Fruit fly (Drosophila melanogaster) whole organism, embryonic: ENCODE measurements around the gene bnl.

Experiments used
- Ada2b ChIP-seq: fragments of 200-800 bp; sonication (Bioruptor generic); IDR thresholded peaks from 2 replicates; pipeline ENCODE4 v1.3.6; 2022; ENCODE audit warnings: missing biosample characterization, missing genetic modification characterization
- Atf3 ChIP-seq: fragments of 200-800 bp; sonication (Bioruptor generic); optimal IDR thresholded peaks from 3 replicates; lab custom pipeline; 2016; ENCODE audit warnings: missing biosample characterization, missing genetic modification characterization
- CG10267 ChIP-seq: fragments of 200-800 bp; sonication (Bioruptor generic); optimal IDR thresholded peaks from 2 replicates; lab custom pipeline; 2018; ENCODE audit warnings: missing biosample characterization, mild to moderate bottlenecking, missing genetic modification characterization, moderate library complexity
- CG10274 ChIP-seq: fragments of 200-800 bp; sonication (Bioruptor generic); optimal IDR thresholded peaks from 3 replicates; lab custom pipeline; 2017; ENCODE audit warnings: missing biosample characterization, mild to moderate bottlenecking, missing genetic modification characterization
- CG10654 ChIP-seq: fragments of 200-800 bp; sonication (Bioruptor generic); optimal IDR thresholded peaks from 2 replicates; lab custom pipeline; 2016; ENCODE audit warnings: missing biosample characterization, missing genetic modification characterization
- CG10959 ChIP-seq: fragments of 200-800 bp; sonication (Bioruptor generic); IDR thresholded peaks from 2 replicates; pipeline ENCODE4 v1.3.6; 2022; ENCODE audit warnings: missing biosample characterization, missing genetic modification characterization
- CG15011 ChIP-seq: fragments of 200-800 bp; sonication (Bioruptor generic); optimal IDR thresholded peaks from 3 replicates; lab custom pipeline; 2018; ENCODE audit warnings: missing biosample characterization, mild to moderate bottlenecking, missing genetic modification characterization
- CG17186 ChIP-seq: fragments of 200-800 bp; sonication (Bioruptor generic); optimal IDR thresholded peaks from 3 replicates; lab custom pipeline; 2017; ENCODE audit warnings: missing biosample characterization, missing genetic modification reagents, missing genetic modification characterization
- CG17328 ChIP-seq: fragments of 200-800 bp; sonication (Bioruptor generic); IDR thresholded peaks from 2 replicates; pipeline ENCODE4 v1.3.6; 2022; ENCODE audit warnings: missing biosample characterization, missing genetic modification characterization
- CG17359 ChIP-seq: fragments of 200-800 bp; sonication (Bioruptor generic); optimal IDR thresholded peaks from 3 replicates; lab custom pipeline; 2018; ENCODE audit warnings: missing biosample characterization, mild to moderate bottlenecking, missing genetic modification characterization, moderate library complexity
- CG17568 ChIP-seq: fragments of 200-800 bp; sonication (Bioruptor generic); optimal IDR thresholded peaks from 2 replicates; lab custom pipeline; 2018; ENCODE audit warnings: missing biosample characterization, mild to moderate bottlenecking, missing genetic modification characterization, moderate library complexity
- CG2202 ChIP-seq: fragments of 200-800 bp; sonication (Bioruptor generic); optimal IDR thresholded peaks from 2 replicates; lab custom pipeline; 2018; ENCODE audit warnings: missing biosample characterization, mild to moderate bottlenecking, missing genetic modification characterization
- CG30020 ChIP-seq: fragments of 200-800 bp; optimal IDR thresholded peaks from 2 replicates; lab custom pipeline; 2019; ENCODE audit warnings: missing biosample characterization, mild to moderate bottlenecking, missing genetic modification characterization, moderate library complexity
- CG32532 ChIP-seq: fragments of 200-800 bp; sonication (Bioruptor generic); IDR thresholded peaks from 2 replicates; pipeline ENCODE4 v1.3.6; 2022; ENCODE audit warnings: missing biosample characterization, missing genetic modification characterization
- CG32772 ChIP-seq: fragments of 200-800 bp; sonication (Bioruptor generic); IDR thresholded peaks from 2 replicates; pipeline ENCODE4 v1.3.6; 2022; ENCODE audit warnings: missing biosample characterization, missing genetic modification characterization
- CG3995 ChIP-seq: fragments of 200-800 bp; sonication (Bioruptor generic); optimal IDR thresholded peaks from 3 replicates; lab custom pipeline; 2016; ENCODE audit warnings: missing biosample characterization, missing genetic modification characterization
- CG6791 ChIP-seq: fragments of 200-800 bp; sonication (Bioruptor generic); IDR thresholded peaks from 3 replicates; pipeline ENCODE4 v1.3.6; 2022; ENCODE audit warnings: missing biosample characterization, missing genetic modification characterization; ENCODE audit not compliant: partially characterized antibody
- CG9215 ChIP-seq: fragments of 200-800 bp; sonication (Bioruptor generic); IDR thresholded peaks from 2 replicates; pipeline ENCODE4 v1.3.6; 2022; ENCODE audit warnings: missing biosample characterization, missing genetic modification characterization
- CkIIα-i1 ChIP-seq: fragments of 200-800 bp; sonication (Bioruptor generic); IDR thresholded peaks from 2 replicates; pipeline ENCODE4 v1.3.6; 2022; ENCODE audit warnings: missing biosample characterization, missing genetic modification characterization
- Dad ChIP-seq: fragments of 200-800 bp; sonication (Bioruptor generic); optimal IDR thresholded peaks from 3 replicates; lab custom pipeline; 2016; ENCODE audit warnings: missing biosample characterization, missing genetic modification characterization
- Dfd ChIP-seq, 2 experiments: fragments of >200 bp; optimal IDR thresholded peaks; 2 replicates each; lab custom pipeline; 2017; ENCODE audit warnings: missing biosample characterization in 2 of 2, missing genetic modification characterization in 2 of 2
- Drgx ChIP-seq: fragments of 200-800 bp; sonication (Bioruptor generic); IDR thresholded peaks from 2 replicates; pipeline ENCODE4 v1.3.6; 2022; ENCODE audit warnings: missing biosample characterization, missing genetic modification characterization
- Fer3 ChIP-seq: fragments of 200-800 bp; sonication (Bioruptor generic); optimal IDR thresholded peaks from 2 replicates; lab custom pipeline; 2018; ENCODE audit warnings: missing biosample characterization, mild to moderate bottlenecking, missing genetic modification characterization, moderate library complexity
- Hmr ChIP-seq: fragments of 200-800 bp; sonication (Bioruptor generic); optimal IDR thresholded peaks from 3 replicates; lab custom pipeline; 2017; ENCODE audit warnings: mild to moderate bottlenecking, missing biosample characterization, missing genetic modification reagents, missing genetic modification characterization
- Hr39 ChIP-seq: fragments of >200 bp; optimal IDR thresholded peaks from 2 replicates; lab custom pipeline; 2017
- Myb ChIP-seq: fragments of 200-800 bp; sonication (Bioruptor generic); optimal IDR thresholded peaks from 2 replicates; lab custom pipeline; 2016; ENCODE audit warnings: missing biosample characterization, missing genetic modification characterization
- Optix ChIP-seq: fragments of 200-800 bp; sonication (Bioruptor generic); IDR thresholded peaks from 3 replicates; pipeline ENCODE4 v1.3.6; 2022; ENCODE audit warnings: missing biosample characterization, missing genetic modification characterization
- PHDP ChIP-seq: fragments of 200-800 bp; sonication (Bioruptor generic); optimal IDR thresholded peaks from 3 replicates; lab custom pipeline; 2018; ENCODE audit warnings: missing biosample characterization, mild to moderate bottlenecking, missing genetic modification characterization, moderate library complexity
- Ptx1 ChIP-seq: fragments of 200-800 bp; sonication (Bioruptor generic); IDR thresholded peaks from 2 replicates; pipeline ENCODE4 v1.3.6; 2022; ENCODE audit warnings: missing biosample characterization, missing genetic modification characterization
- Rx ChIP-seq: fragments of 200-800 bp; sonication (Bioruptor generic); IDR thresholded peaks from 2 replicates; pipeline ENCODE4 v1.3.6; 2022; ENCODE audit warnings: missing biosample characterization, missing genetic modification characterization
- ac ChIP-seq: fragments of 200-800 bp; sonication (Bioruptor generic); optimal IDR thresholded peaks from 3 replicates; lab custom pipeline; 2017; ENCODE audit warnings: missing biosample characterization, mild to moderate bottlenecking, missing genetic modification characterization
- al ChIP-seq: fragments of 200-800 bp; sonication (Bioruptor generic); IDR thresholded peaks from 2 replicates; pipeline ENCODE4 v1.3.6; 2022; ENCODE audit warnings: missing biosample characterization, missing genetic modification characterization
- bsh ChIP-seq, 2 experiments: fragments of 200-800 bp; sonication (Bioruptor generic); optimal IDR thresholded peaks; 2 replicates each; lab custom pipeline; 2017 to 2018; ENCODE audit warnings: mild to moderate bottlenecking in 2 of 2, missing biosample characterization in 2 of 2, missing genetic modification characterization in 2 of 2, moderate library complexity in 1 of 2
- btn ChIP-seq: fragments of 200-800 bp; sonication (Bioruptor generic); optimal IDR thresholded peaks from 2 replicates; lab custom pipeline; 2016; ENCODE audit warnings: missing biosample characterization, missing genetic modification characterization
- ci ChIP-seq: fragments of 200-800 bp; sonication (Bioruptor generic); IDR thresholded peaks from 3 replicates; pipeline ENCODE4 v1.3.6; 2022; ENCODE audit warnings: missing biosample characterization, missing genetic modification characterization
- emc ChIP-seq: fragments of 200-800 bp; sonication (Bioruptor generic); optimal IDR thresholded peaks from 2 replicates; lab custom pipeline; 2016; ENCODE audit warnings: missing biosample characterization, missing genetic modification characterization
- gt ChIP-seq: fragments of 200-800 bp; sonication (Bioruptor generic); IDR thresholded peaks from 2 replicates; pipeline ENCODE4 v1.3.6; 2022; ENCODE audit warnings: missing biosample characterization, missing genetic modification characterization
- hkb ChIP-seq, 2 experiments: fragments of 200-800 bp in 1 of 2; fragments of >200 bp in 1 of 2; sonication (Bioruptor generic) in 1 of 2; IDR thresholded peaks in 1 of 2; optimal IDR thresholded peaks in 1 of 2; 2 replicates each; pipeline versions ENCODE4 v1.3.6 to Lab custom; 2017 to 2022; ENCODE audit warnings: missing biosample characterization in 1 of 2, missing genetic modification characterization in 1 of 2
- kay ChIP-seq: fragments of 200-800 bp; sonication (Bioruptor generic); optimal IDR thresholded peaks from 2 replicates; lab custom pipeline; 2016; ENCODE audit warnings: missing biosample characterization, missing genetic modification characterization
- maf-S ChIP-seq: fragments of 200-800 bp; sonication (Bioruptor generic); optimal IDR thresholded peaks from 2 replicates; lab custom pipeline; 2016; ENCODE audit warnings: missing biosample characterization, missing genetic modification characterization
- mam ChIP-seq: fragments of 200-800 bp; sonication (Bioruptor generic); optimal IDR thresholded peaks from 3 replicates; lab custom pipeline; 2016; ENCODE audit warnings: missing biosample characterization, missing genetic modification characterization
- odd ChIP-seq: fragments of 200-800 bp; sonication (Bioruptor generic); optimal IDR thresholded peaks from 2 replicates; lab custom pipeline; 2017; ENCODE audit warnings: missing biosample characterization, mild to moderate bottlenecking, missing genetic modification characterization
- org-1 ChIP-seq: fragments of 200-800 bp; sonication (Bioruptor generic); optimal IDR thresholded peaks from 2 replicates; lab custom pipeline; 2017; ENCODE audit warnings: missing biosample characterization, missing genetic modification characterization
- peb ChIP-seq: fragments of 200-800 bp; sonication (Bioruptor generic); IDR thresholded peaks from 2 replicates; pipeline ENCODE4 v1.3.6; 2022; ENCODE audit warnings: missing biosample characterization, missing genetic modification characterization
- pho ChIP-seq: fragments of 200-800 bp; sonication (Bioruptor generic); optimal IDR thresholded peaks from 2 replicates; lab custom pipeline; 2016; ENCODE audit warnings: missing biosample characterization, missing genetic modification characterization
- ranshi ChIP-seq: fragments of 200-800 bp; sonication (Bioruptor generic); IDR thresholded peaks from 2 replicates; pipeline ENCODE4 v1.3.6; 2022; ENCODE audit warnings: missing biosample characterization, missing genetic modification characterization
- seq ChIP-seq: fragments of 200-800 bp; sonication (Bioruptor generic); IDR thresholded peaks from 2 replicates; pipeline ENCODE4 v1.3.6; 2022; ENCODE audit warnings: missing biosample characterization, missing genetic modification characterization
- slbo ChIP-seq: fragments of 200-800 bp; sonication (Bioruptor generic); IDR thresholded peaks from 2 replicates; pipeline ENCODE4 v1.3.6; 2022; ENCODE audit warnings: missing biosample characterization, missing genetic modification characterization
- so ChIP-seq: fragments of 200-800 bp; sonication (Bioruptor generic); IDR thresholded peaks from 3 replicates; pipeline ENCODE4 v1.3.6; 2022; ENCODE audit warnings: missing biosample characterization, missing genetic modification characterization
- tap ChIP-seq: fragments of 200-800 bp; optimal IDR thresholded peaks from 3 replicates; lab custom pipeline; 2019; ENCODE audit warnings: missing biosample characterization, mild to moderate bottlenecking, missing genetic modification characterization, moderate library complexity
- unc-4 ChIP-seq: fragments of 200-800 bp; sonication (Bioruptor generic); IDR thresholded peaks from 2 replicates; pipeline ENCODE4 v1.3.6; 2022; ENCODE audit warnings: missing biosample characterization, missing genetic modification characterization; ENCODE audit not compliant: partially characterized antibody
- wdn ChIP-seq: fragments of 200-800 bp; sonication (Bioruptor generic); IDR thresholded peaks from 2 replicates; pipeline ENCODE4 v1.3.6; 2022; ENCODE audit warnings: missing biosample characterization, missing genetic modification characterization

The bnl gene

dm6 chr3R:19836687-19837086 is at the start of gene bnl (continued):
- TF ChIP-seq ci (GFP tag; lab: Robert Waterston, UW) (peak; percentile 90), tap (peak; percentile 43), emc (GFP tag; lab: Kevin White, UChicago) (no peak), gt (GFP tag; lab: Robert Waterston, UW) (no peak), unc-4 (GFP tag; lab: Robert Waterston, UW) (no peak), pho (no peak), Ada2b (GFP tag; lab: Robert Waterston, UW) (0 out of 2 replicates have a peak, but pooled peaks have one; percentile 18), Hmr (GFP tag; lab: Kevin White, UChicago) (peak; percentile 54), peb (GFP tag; lab: Robert Waterston, UW) (peak; percentile 37; the same call in 1 of the 2 replicates), PHDP (tag; lab: Kevin White, UChicago) (peak; percentile 22), odd (GFP tag; lab: Kevin White, UChicago) (peak; percentile 64), CG9215 (GFP tag; lab: Robert Waterston, UW) (no peak), Atf3 (peak; percentile 27), CG2202 (tag; lab: Kevin White, UChicago) (no peak), ranshi (peak; percentile 24; the same call in 1 of the 2 replicates), bsh (GFP tag; optimal IDR thresholded peaks at IDR 0.05; lab: Kevin White, UChicago) (peak; percentile 11 to 29), CG32772 (GFP tag; lab: Robert Waterston, UW) (no peak), CG32532 (peak; percentile 62; the same call in 1 of the 2 replicates), maf-S (no peak), kay (GFP tag; lab: Kevin White, UChicago) (no peak), ac (peak; percentile 44), Drgx (peak; percentile 70), hkb (optimal IDR thresholded peaks at IDR 0.05; lab: Kevin White, UChicago) (no peak), hkb (GFP tag; IDR thresholded peaks at IDR 0.05; lab: Robert Waterston, UW) (peak; percentile 75), CG17568 (GFP tag; lab: Kevin White, UChicago) (peak; percentile 16), Dfd (GFP tag; optimal IDR thresholded peaks at IDR 0.05; lab: Kevin White, UChicago) (no peak), Dad (GFP tag; lab: Kevin White, UChicago) (peak; percentile 74), CG17359 (tag; lab: Kevin White, UChicago) (no peak), CG30020 (tag; lab: Kevin White, UChicago) (no peak), CG10654 (no peak), Rx (no peak), CG6791 (GFP tag; lab: Robert Waterston, UW) (peak; percentile 73), btn (peak; percentile 62), Hr39 (lab: Kevin White, UChicago) (no peak), al (GFP tag; lab: Robert Waterston, UW) (no peak), seq (GFP tag; lab: Robert Waterston, UW) (peak; percentile 41; the same call in 1 of the 2 replicates), CG17328 (GFP tag; lab: Robert Waterston, UW) (peak; percentile 61), wdn (peak; percentile 19; the same call in 1 of the 2 replicates), CG17186 (GFP tag; lab: Kevin White, UChicago) (no peak), org-1 (GFP tag; lab: Kevin White, UChicago) (peak; percentile 21), CG10267 (no peak), CkIIα-i1 (no peak), Optix (GFP tag; lab: Robert Waterston, UW) (no peak), Fer3 (tag; lab: Kevin White, UChicago) (no peak), slbo (GFP tag; lab: Robert Waterston, UW) (no peak), CG10274 (no peak), so (peak; percentile 65; the same call in 1 of the 3 replicates), Myb (peak; percentile 28), mam (GFP tag; lab: Kevin White, UChicago) (no peak), CG10959 (GFP tag; lab: Robert Waterston, UW) (no peak), CG15011 (no peak), Ptx1 (GFP tag; lab: Robert Waterston, UW) (no peak), CG3995 (GFP tag; lab: Kevin White, UChicago) (no peak)
